Comparison of ENCODE assay signal across 5 fruit fly cellular contexts in the genomic region with DNA sequence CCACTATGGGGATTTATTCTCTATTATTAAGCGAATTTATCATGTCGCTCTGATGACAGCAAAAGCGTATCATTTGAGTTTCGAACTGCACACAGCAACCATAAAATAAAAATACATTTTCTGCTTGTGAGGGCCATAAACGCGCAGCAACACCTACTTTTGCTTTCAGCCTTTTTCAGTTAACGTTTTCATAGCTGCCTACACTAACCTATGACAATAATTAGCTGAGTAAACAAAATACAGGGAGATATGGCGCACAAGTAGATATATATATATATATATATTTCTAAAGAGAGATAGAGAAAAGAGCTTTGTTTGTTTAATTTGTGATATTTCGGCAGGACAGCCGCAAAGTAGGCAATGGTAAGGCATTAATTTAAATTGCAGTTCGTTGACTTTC.
A peak's percentile ranks its signal among the peaks of the same experiment; 100 is the strongest.
TF ChIP-seq lines count a peak whose summit lies in the region.

No protein-coding gene starts in this region.

- TF ChIP-seq CTCF in whole organism, embryonic (GFP tag; optimal IDR thresholded peaks at IDR 0.05; lab: Kevin White, UChicago) = no peak

TF ChIP-seq in whole organism, adult, 20 proteins besides CTCF, POLR2A, EP300 and RAD21:
- TF ChIP-seq CG7045 (GFP tag; optimal IDR thresholded peaks at IDR 0.05; lab: Kevin White, UChicago) (no peak), Mnt (GFP tag; optimal IDR thresholded peaks at IDR 0.05; lab: Kevin White, UChicago) (no peak), CG14711 (tag; optimal IDR thresholded peaks at IDR 0.05; lab: Kevin White, UChicago) (no peak), tj (GFP tag; optimal IDR thresholded peaks at IDR 0.05; lab: Kevin White, UChicago) (peak; percentile 67), CG11617 (GFP tag; optimal IDR thresholded peaks at IDR 0.05; lab: Kevin White, UChicago) (no peak), CG1620 (GFP tag; optimal IDR thresholded peaks at IDR 0.05; lab: Kevin White, UChicago) (no peak)

TF ChIP-seq in whole organism, embryonic, 481 proteins besides CTCF, POLR2A, EP300 and RAD21 (continues in another document):
- TF ChIP-seq kni (GFP tag; optimal IDR thresholded peaks at IDR 0.05; lab: Kevin White, UChicago) = no peak
- TF ChIP-seq CG6813 (GFP tag; optimal IDR thresholded peaks at IDR 0.05; lab: Kevin White, UChicago) = peak; percentile 3
- no peak for TF ChIP-seq ara (GFP tag; IDR thresholded peaks at IDR 0.05; lab: Robert Waterston, UW)
- no peak for TF ChIP-seq Xrp1 (GFP tag; IDR thresholded peaks at IDR 0.05; lab: Robert Waterston, UW)
- no peak for TF ChIP-seq Drgx (GFP tag; IDR thresholded peaks at IDR 0.05; lab: Robert Waterston, UW)
- no peak for TF ChIP-seq ro (GFP tag; IDR thresholded peaks at IDR 0.05; lab: Robert Waterston, UW)
- TF ChIP-seq CG10321 (GFP tag; IDR thresholded peaks at IDR 0.05; lab: Robert Waterston, UW) = no peak
- TF ChIP-seq usp (GFP tag; optimal IDR thresholded peaks at IDR 0.05; lab: Kevin White, UChicago) = no peak
- TF ChIP-seq Blimp-1 (GFP tag; optimal IDR thresholded peaks at IDR 0.05; lab: Kevin White, UChicago) = peak; percentile 71
- no peak for TF ChIP-seq vnd (GFP tag; IDR thresholded peaks at IDR 0.05; lab: Robert Waterston, UW; ENCODE audit: partially characterized antibody)
- TF ChIP-seq crol (GFP tag; IDR thresholded peaks at IDR 0.05; lab: Robert Waterston, UW) = no peak
- TF ChIP-seq Gug (GFP tag; IDR thresholded peaks at IDR 0.05; lab: Robert Waterston, UW) = no peak
- TF ChIP-seq CG12071 (GFP tag; optimal IDR thresholded peaks at IDR 0.05; lab: Kevin White, UChicago) = peak; percentile 8
- no peak for TF ChIP-seq CG14050 (GFP tag; IDR thresholded peaks at IDR 0.05; lab: Robert Waterston, UW)
- no peak for TF ChIP-seq CG12659 (GFP tag; optimal IDR thresholded peaks at IDR 0.05; lab: Kevin White, UChicago)
- TF ChIP-seq disco-r (GFP tag; optimal IDR thresholded peaks at IDR 0.05; lab: Kevin White, UChicago) = no peak
- TF ChIP-seq HHEX (GFP tag; optimal IDR thresholded peaks at IDR 0.05; lab: Kevin White, UChicago) = peak; percentile 4
- no peak for TF ChIP-seq Hr39 (optimal IDR thresholded peaks at IDR 0.05; lab: Kevin White, UChicago)
- TF ChIP-seq gcm (GFP tag; optimal IDR thresholded peaks at IDR 0.05; lab: Kevin White, UChicago) = no peak
- TF ChIP-seq CG17612 (GFP tag; IDR thresholded peaks at IDR 0.05; lab: Robert Waterston, UW) = no peak
- no peak for TF ChIP-seq CG8359 (GFP tag; optimal IDR thresholded peaks at IDR 0.05; lab: Kevin White, UChicago; ENCODE audit: borderline replicate concordance)

TF ChIP-seq in whole organism, prepupa, 60 proteins besides CTCF, POLR2A, EP300 and RAD21:
- TF ChIP-seq fkh (GFP tag; optimal IDR thresholded peaks at IDR 0.05; lab: Kevin White, UChicago) (peak; percentile 81), Eip78C (GFP tag; lab: Kevin White, UChicago) (peak; percentile 18), Sox15 (GFP tag; optimal IDR thresholded peaks at IDR 0.05; lab: Kevin White, UChicago) (no peak)
TF ChIP-seq in whole organism, prepupa: peak in this region for 2.

TF ChIP-seq in whole organism, pupa, 21 proteins besides CTCF, POLR2A, EP300 and RAD21:
- TF ChIP-seq EcR (GFP tag; optimal IDR thresholded peaks at IDR 0.05; lab: Kevin White, UChicago) (peak; percentile 43), Pif1B (GFP tag; optimal IDR thresholded peaks at IDR 0.05; lab: Kevin White, UChicago) (no peak), CG4496 (GFP tag; IDR thresholded peaks at IDR 0.05; lab: Robert Waterston, UW) (0 out of 3 replicates have a peak, but pooled peaks have one; percentile 11)

TF ChIP-seq in whole organism, wandering third instar larva, 38 proteins besides CTCF, POLR2A, EP300 and RAD21:
- no peak for TF ChIP-seq GATAd (GFP tag; optimal IDR thresholded peaks at IDR 0.05; lab: Kevin White, UChicago)
- TF ChIP-seq Vsx2 (GFP tag; optimal IDR thresholded peaks at IDR 0.05; lab: Kevin White, UChicago; ENCODE audit: partially characterized antibody) = peak; percentile 69
